Worm (Caenorhabditis elegans): ENCODE measurements around the gene C28C12.1.

The C28C12.1 gene

ce11 chrIV:8476166-8476565 is 25.3 kb upstream of the C28C12.1 start:
- TF ChIP-seq F16B12.6 (tag; optimal IDR thresholded peaks at IDR 0.05): no peak
- TF ChIP-seq unc-30 (tag; optimal IDR thresholded peaks at IDR 0.05): no peak
- TF ChIP-seq isw-1 (GFP tag; IDR thresholded peaks at IDR 0.05): no peak
- peak; percentile 36 for TF ChIP-seq snu-23 (GFP tag; optimal IDR thresholded peaks at IDR 0.05)
- peak; percentile 50 for TF ChIP-seq nhr-20 (tag; optimal IDR thresholded peaks at IDR 0.05)
- TF ChIP-seq fos-1 (tag; optimal IDR thresholded peaks at IDR 0.05): no peak
- TF ChIP-seq efl-1 (optimal IDR thresholded peaks at IDR 0.05): peak in 1 of 2 experiments; percentile 20
- TF ChIP-seq efl-1 (GFP tag; optimal IDR thresholded peaks at IDR 0.05 in 1 of 2): peak in 1 of 2 experiments; percentile 86
- peak in 1 of 2 experiments; percentile 17 for TF ChIP-seq mdl-1 (tag; optimal IDR thresholded peaks at IDR 0.05)
- no peak for TF ChIP-seq unc-62 (GFP tag; optimal IDR thresholded peaks at IDR 0.05)
- peak; percentile 75 for TF ChIP-seq nhr-71 (tag; optimal IDR thresholded peaks at IDR 0.05)
- no peak for TF ChIP-seq unc-86 (tag; optimal IDR thresholded peaks at IDR 0.05)
- TF ChIP-seq rnt-1 (tag; optimal IDR thresholded peaks at IDR 0.05): peak; percentile 84
- no peak for TF ChIP-seq nhr-90 (tag; optimal IDR thresholded peaks at IDR 0.05; ENCODE audit: poor library complexity)
- peak; percentile 20 to 34 for TF ChIP-seq lsy-2 (tag; optimal IDR thresholded peaks at IDR 0.05)
- peak; percentile 60 for TF ChIP-seq nhr-19 (GFP tag; conservative IDR thresholded peaks at IDR 0.05)
- TF ChIP-seq fkh-8 (tag; optimal IDR thresholded peaks at IDR 0.05): no peak
- peak; percentile 61 for TF ChIP-seq ztf-4 (tag; optimal IDR thresholded peaks at IDR 0.05)
- TF ChIP-seq efl-3 (GFP tag; optimal IDR thresholded peaks at IDR 0.05): no peak
- peak; percentile 78 for TF ChIP-seq lin-14 (GFP tag; optimal IDR thresholded peaks at IDR 0.05)
- peak; percentile 12 for TF ChIP-seq dsc-1 (tag; optimal IDR thresholded peaks at IDR 0.05)
- peak; percentile 15 for TF ChIP-seq swsn-7 (tag; optimal IDR thresholded peaks at IDR 0.05)
- TF ChIP-seq lin-35 (GFP tag; optimal IDR thresholded peaks at IDR 0.05): no peak
- no peak for TF ChIP-seq pqm-1 (tag; optimal IDR thresholded peaks at IDR 0.05)
- TF ChIP-seq lin-39 (tag; optimal IDR thresholded peaks at IDR 0.05): peak; percentile 26

ce11 chrIV:8476880-8477279 is 24.6 kb upstream of the C28C12.1 start, which contains the start of gene spp-10:
Gene spp-10, plus strand, starts transcription at chrIV:8477180.
- TF ChIP-seq ceh-63 (GFP tag; optimal IDR thresholded peaks at IDR 0.05) (no peak), rnt-1 (tag; optimal IDR thresholded peaks at IDR 0.05) (peak; percentile 49), mab-9 (GFP tag; IDR thresholded peaks at IDR 0.05) (no peak), lin-35 (GFP tag; optimal IDR thresholded peaks at IDR 0.05) (no peak)

ce11 chrIV:8478516-8478915 is 23.0 kb upstream of the C28C12.1 start:
- TF ChIP-seq lsy-2 (tag; optimal IDR thresholded peaks at IDR 0.05): no peak
- peak; percentile 6 for TF ChIP-seq nhr-71 (tag; optimal IDR thresholded peaks at IDR 0.05)

ce11 chrIV:8479346-8479745 is 22.1 kb upstream of the C28C12.1 start, which contains the start of gene hlh-12:
Gene hlh-12, minus strand, starts transcription at chrIV:8479446.
- TF ChIP-seq efl-1 (optimal IDR thresholded peaks at IDR 0.05) (no peak), efl-1 (GFP tag; optimal IDR thresholded peaks at IDR 0.05 in 1 of 2) (peak in 1 of 2 experiments; percentile 21), sox-4 (tag; optimal IDR thresholded peaks at IDR 0.05) (no peak), egl-27 (tag; optimal IDR thresholded peaks at IDR 0.05) (no peak)

ce11 chrIV:8481308-8481707 is 20.2 kb upstream of the C28C12.1 start, which contains the start of gene spp-8:
Gene spp-8, plus strand, starts transcription at chrIV:8481664.
- TF ChIP-seq unc-30 (tag; optimal IDR thresholded peaks at IDR 0.05) (no peak), blmp-1 (tag; optimal IDR thresholded peaks at IDR 0.05) (no peak), isw-1 (GFP tag; IDR thresholded peaks at IDR 0.05) (no peak), vab-15 (tag; optimal IDR thresholded peaks at IDR 0.05) (no peak), mdl-1 (tag; optimal IDR thresholded peaks at IDR 0.05) (peak in 1 of 2 experiments; percentile 25), ces-1 (GFP tag; optimal IDR thresholded peaks at IDR 0.05) (no peak), ceh-88 (GFP tag; IDR thresholded peaks at IDR 0.05) (no peak), nhr-84 (tag; optimal IDR thresholded peaks at IDR 0.05) (no peak), unc-62 (GFP tag; optimal IDR thresholded peaks at IDR 0.05) (no peak), ama-1 (optimal IDR thresholded peaks at IDR 0.05) (no peak), dpl-1 (GFP tag; optimal IDR thresholded peaks at IDR 0.05) (no peak), efl-1 (optimal IDR thresholded peaks at IDR 0.05) (no peak), efl-1 (GFP tag; optimal IDR thresholded peaks at IDR 0.05 in 1 of 2) (peak in 1 of 2 experiments; percentile 45), hlh-17 (GFP tag; optimal IDR thresholded peaks at IDR 0.05; ENCODE audit: borderline replicate concordance) (no peak), ceh-82 (tag; optimal IDR thresholded peaks at IDR 0.05) (no peak), fkh-10 (GFP tag; optimal IDR thresholded peaks at IDR 0.05) (no peak), nhr-77 (tag; optimal IDR thresholded peaks at IDR 0.05) (no peak), lin-35 (GFP tag; optimal IDR thresholded peaks at IDR 0.05) (peak in 1 of 2 experiments; percentile 45), rnt-1 (tag; optimal IDR thresholded peaks at IDR 0.05) (no peak), nhr-20 (tag; optimal IDR thresholded peaks at IDR 0.05) (peak; percentile 48), fkh-8 (tag; optimal IDR thresholded peaks at IDR 0.05) (no peak), nhr-19 (GFP tag; conservative IDR thresholded peaks at IDR 0.05) (no peak), elt-2 (tag; optimal IDR thresholded peaks at IDR 0.05) (peak; percentile 96), egl-27 (tag; optimal IDR thresholded peaks at IDR 0.05) (no peak), hpl-2 (GFP tag; optimal IDR thresholded peaks at IDR 0.05) (no peak), C16A3.4 (tag; optimal IDR thresholded peaks at IDR 0.05) (no peak), mef-2 (tag; optimal IDR thresholded peaks at IDR 0.05) (no peak)
